Fruit fly (Drosophila melanogaster) whole organism, prepupa: ENCODE measurements around the gene CG13625.

Source experiments
- Blimp-1 ChIP-seq: fragments of 200-800 bp; sonication (Bioruptor generic); optimal IDR thresholded peaks from 3 replicates; lab custom pipeline; 2017; ENCODE audit warnings: missing biosample characterization, missing genetic modification characterization, mild to moderate bottlenecking, moderate library complexity, missing genetic modification reagents
- CG10631 ChIP-seq: fragments of 200-800 bp; sonication (Bioruptor generic); optimal IDR thresholded peaks from 2 replicates; lab custom pipeline; 2016; ENCODE audit warnings: missing biosample characterization, missing genetic modification characterization
- CG10669 ChIP-seq: fragments of 200-800 bp; sonication (Bioruptor generic); optimal IDR thresholded peaks from 3 replicates; lab custom pipeline; 2018; ENCODE audit warnings: missing biosample characterization, mild to moderate bottlenecking, missing genetic modification characterization, moderate library complexity
- CG11294 ChIP-seq: fragments of 200-800 bp; sonication (Bioruptor generic); IDR thresholded peaks from 2 replicates; pipeline ENCODE4 v1.3.6; 2022; ENCODE audit warnings: missing biosample characterization, missing genetic modification characterization
- CG11902 ChIP-seq: fragments of 200-800 bp; sonication (Bioruptor generic); optimal IDR thresholded peaks from 3 replicates; lab custom pipeline; 2016; ENCODE audit warnings: missing biosample characterization, missing genetic modification characterization
- CG15336 ChIP-seq: fragments of 200-800 bp; sonication (Bioruptor generic); IDR thresholded peaks from 2 replicates; pipeline ENCODE4 v1.3.6; 2022; ENCODE audit warnings: missing biosample characterization, missing genetic modification characterization
- CG16779 ChIP-seq: fragments of 200-800 bp; sonication (Bioruptor generic); optimal IDR thresholded peaks from 3 replicates; lab custom pipeline; 2017; ENCODE audit warnings: missing biosample characterization, mild to moderate bottlenecking, missing genetic modification characterization
- CG3032 ChIP-seq: fragments of 200-800 bp; optimal IDR thresholded peaks from 2 replicates; lab custom pipeline; 2019; ENCODE audit warnings: missing biosample characterization, mild to moderate bottlenecking, missing genetic modification characterization, moderate library complexity
- CG31627 ChIP-seq: fragments of 200-800 bp; sonication (Bioruptor generic); optimal IDR thresholded peaks from 3 replicates; lab custom pipeline; 2016; ENCODE audit warnings: missing biosample characterization, missing genetic modification characterization
- CG34406 ChIP-seq: fragments of 200-800 bp; sonication (Bioruptor generic); optimal IDR thresholded peaks from 3 replicates; lab custom pipeline; 2016; ENCODE audit warnings: missing biosample characterization, missing genetic modification characterization
- CG3919 ChIP-seq: fragments of 200-800 bp; sonication (Bioruptor generic); optimal IDR thresholded peaks from 3 replicates; lab custom pipeline; 2016; ENCODE audit warnings: missing biosample characterization, missing genetic modification characterization
- CG4318 ChIP-seq: fragments of 200-800 bp; sonication (Bioruptor generic); optimal IDR thresholded peaks from 3 replicates; lab custom pipeline; 2017; ENCODE audit warnings: missing biosample characterization, mild to moderate bottlenecking, missing genetic modification characterization
- CG6163 ChIP-seq: fragments of 200-800 bp; sonication (Bioruptor generic); IDR thresholded peaks from 3 replicates; pipeline ENCODE4 v1.3.6; 2022; ENCODE audit warnings: missing biosample characterization, missing genetic modification characterization
- CG6792 ChIP-seq: fragments of 200-800 bp; sonication (Bioruptor generic); optimal IDR thresholded peaks from 3 replicates; lab custom pipeline; 2016; ENCODE audit warnings: missing biosample characterization, missing genetic modification characterization
- CG6808 ChIP-seq: fragments of 200-800 bp; sonication (Bioruptor generic); optimal IDR thresholded peaks from 3 replicates; lab custom pipeline; 2017; ENCODE audit warnings: missing biosample characterization, missing genetic modification characterization, mild to moderate bottlenecking, moderate library complexity, missing genetic modification reagents
- CG6854 ChIP-seq: fragments of 200-800 bp; sonication (Bioruptor generic); optimal IDR thresholded peaks from 2 replicates; lab custom pipeline; 2017; ENCODE audit warnings: missing biosample characterization, mild to moderate bottlenecking, missing genetic modification characterization
- CG7368 ChIP-seq: fragments of 200-800 bp; sonication (Bioruptor generic); optimal IDR thresholded peaks from 3 replicates; lab custom pipeline; 2016; ENCODE audit warnings: missing biosample characterization, missing genetic modification characterization
- CG8119 ChIP-seq: fragments of 200-800 bp; sonication (Bioruptor generic); IDR thresholded peaks from 3 replicates; pipeline ENCODE4 v1.3.6; 2022; ENCODE audit warnings: missing biosample characterization, missing genetic modification characterization
- CG8319 ChIP-seq: fragments of 200-800 bp; sonication (Bioruptor generic); optimal IDR thresholded peaks from 3 replicates; lab custom pipeline; 2016; ENCODE audit warnings: missing biosample characterization, missing genetic modification characterization
- CG8632 ChIP-seq: fragments of 200-800 bp; sonication (Bioruptor generic); optimal IDR thresholded peaks from 3 replicates; lab custom pipeline; 2016; ENCODE audit warnings: missing biosample characterization, missing genetic modification characterization
- CG9139 ChIP-seq: fragments of 200-800 bp; sonication (Bioruptor generic); optimal IDR thresholded peaks from 3 replicates; lab custom pipeline; 2017; ENCODE audit warnings: missing biosample characterization, mild to moderate bottlenecking, missing genetic modification characterization
- Ets21C ChIP-seq: fragments of 200-800 bp; sonication (Bioruptor generic); optimal IDR thresholded peaks from 3 replicates; lab custom pipeline; 2016; ENCODE audit warnings: missing biosample characterization, missing genetic modification characterization
- Ets96B ChIP-seq: fragments of 200-800 bp; optimal IDR thresholded peaks from 2 replicates; lab custom pipeline; 2019; ENCODE audit warnings: missing biosample characterization, mild to moderate bottlenecking, missing genetic modification characterization, moderate library complexity
- Gug ChIP-seq: fragments of 200-800 bp; sonication (Bioruptor generic); IDR thresholded peaks from 2 replicates; pipeline ENCODE4 v1.3.6; 2022; ENCODE audit warnings: missing biosample characterization, missing genetic modification characterization
- Hr38 ChIP-seq: sonication (Bioruptor generic); optimal IDR thresholded peaks from 2 replicates; lab custom pipeline; 2016; ENCODE audit warnings: missing biosample characterization, missing genetic modification characterization
- Hr39 ChIP-seq: fragments of 200-800 bp; sonication (Bioruptor generic); optimal IDR thresholded peaks from 2 replicates; lab custom pipeline; 2016; ENCODE audit warnings: missing biosample characterization, missing genetic modification characterization
- Hr4 ChIP-seq: fragments of 200-800 bp; sonication (Bioruptor generic); optimal IDR thresholded peaks from 3 replicates; lab custom pipeline; 2016; ENCODE audit warnings: missing biosample characterization, missing genetic modification characterization
- Lpt ChIP-seq: fragments of 200-800 bp; sonication (Bioruptor generic); optimal IDR thresholded peaks from 3 replicates; lab custom pipeline; 2016; ENCODE audit warnings: missing biosample characterization, missing genetic modification characterization
- Met ChIP-seq: fragments of 200-800 bp; sonication (Bioruptor generic); optimal IDR thresholded peaks from 3 replicates; lab custom pipeline; 2016; ENCODE audit warnings: missing biosample characterization, missing genetic modification characterization
- OdsH ChIP-seq: fragments of 200-800 bp; sonication (Bioruptor generic); optimal IDR thresholded peaks from 3 replicates; lab custom pipeline; 2016; ENCODE audit warnings: missing biosample characterization, missing genetic modification characterization
- Sox102F ChIP-seq: fragments of 200-800 bp; sonication (Bioruptor generic); optimal IDR thresholded peaks from 2 replicates; lab custom pipeline; 2016; ENCODE audit warnings: missing biosample characterization, mild to moderate bottlenecking, missing genetic modification characterization
- Sox14 ChIP-seq: fragments of 200-800 bp; sonication (Bioruptor generic); optimal IDR thresholded peaks from 3 replicates; lab custom pipeline; 2016; ENCODE audit warnings: missing biosample characterization, missing genetic modification characterization
- Sox15 ChIP-seq: fragments of 200-800 bp; sonication (Bioruptor generic); optimal IDR thresholded peaks from 3 replicates; lab custom pipeline; 2016; ENCODE audit warnings: missing biosample characterization, missing genetic modification characterization
- achi ChIP-seq: fragments of 200-800 bp; sonication (Bioruptor generic); optimal IDR thresholded peaks from 3 replicates; lab custom pipeline; 2016; ENCODE audit warnings: missing biosample characterization, missing genetic modification characterization
- acj6 ChIP-seq: fragments of 200-800 bp; sonication (Bioruptor generic); optimal IDR thresholded peaks from 3 replicates; lab custom pipeline; 2016; ENCODE audit warnings: missing biosample characterization, missing genetic modification characterization
- cyc ChIP-seq: fragments of 200-800 bp; sonication (Bioruptor generic); optimal IDR thresholded peaks from 3 replicates; lab custom pipeline; 2016; ENCODE audit warnings: missing biosample characterization, missing genetic modification characterization
- dac ChIP-seq: fragments of 200-800 bp; sonication (Bioruptor generic); optimal IDR thresholded peaks from 2 replicates; lab custom pipeline; 2017; ENCODE audit warnings: missing biosample characterization, mild to moderate bottlenecking, missing genetic modification characterization
- dsx ChIP-seq: fragments of 200-800 bp; optimal IDR thresholded peaks from 3 replicates; lab custom pipeline; 2019; ENCODE audit warnings: missing biosample characterization, mild to moderate bottlenecking, missing genetic modification characterization, moderate library complexity; ENCODE audit not compliant: poor library complexity, severe bottlenecking
- eg ChIP-seq: fragments of 200-800 bp; sonication (Bioruptor generic); IDR thresholded peaks from 3 replicates; pipeline ENCODE4 v1.3.6; 2022; ENCODE audit warnings: missing biosample characterization, missing genetic modification characterization
- esn ChIP-seq: fragments of 200-800 bp; sonication (Bioruptor generic); optimal IDR thresholded peaks from 2 replicates; lab custom pipeline; 2016; ENCODE audit warnings: missing biosample characterization, mild to moderate bottlenecking, missing genetic modification characterization, moderate library complexity
- fd59A ChIP-seq: fragments of 200-800 bp; sonication (Bioruptor generic); optimal IDR thresholded peaks from 2 replicates; lab custom pipeline; 2017; ENCODE audit warnings: missing biosample characterization, mild to moderate bottlenecking, missing genetic modification characterization, missing genetic modification reagents
- fd85E ChIP-seq: fragments of 200-800 bp; sonication (Bioruptor generic); optimal IDR thresholded peaks from 3 replicates; lab custom pipeline; 2016; ENCODE audit warnings: missing biosample characterization, missing genetic modification characterization
- lz ChIP-seq: fragments of 200-800 bp; sonication (Bioruptor generic); optimal IDR thresholded peaks from 3 replicates; lab custom pipeline; 2016; ENCODE audit warnings: missing biosample characterization, missing genetic modification characterization
- net ChIP-seq: fragments of 200-800 bp; sonication (Bioruptor generic); optimal IDR thresholded peaks from 3 replicates; lab custom pipeline; 2016; ENCODE audit warnings: missing biosample characterization, missing genetic modification characterization
- pdm3 ChIP-seq: fragments of 200-800 bp; sonication (Bioruptor generic); optimal IDR thresholded peaks from 3 replicates; lab custom pipeline; 2016; ENCODE audit warnings: missing biosample characterization, missing genetic modification characterization
- salr ChIP-seq, 2 experiments: fragments of 200-800 bp; sonication (Bioruptor generic); optimal IDR thresholded peaks; 3 replicates each; lab custom pipeline; 2016 to 2018; ENCODE audit warnings: missing biosample characterization in 2 of 2, missing genetic modification characterization in 2 of 2, mild to moderate bottlenecking in 1 of 2
- spab ChIP-seq: fragments of 200-800 bp; sonication (Bioruptor generic); optimal IDR thresholded peaks from 2 replicates; lab custom pipeline; 2017; ENCODE audit warnings: missing biosample characterization, mild to moderate bottlenecking, missing genetic modification characterization, missing genetic modification reagents
- ss ChIP-seq, 2 experiments: fragments of 200-800 bp; sonication (Bioruptor generic); optimal IDR thresholded peaks; 2 replicates in 1 of 2; 3 replicates in 1 of 2; lab custom pipeline; 2017 to 2018; ENCODE audit warnings: mild to moderate bottlenecking in 2 of 2, missing biosample characterization in 2 of 2, missing genetic modification characterization in 2 of 2, moderate library complexity in 1 of 2
- svp ChIP-seq: fragments of 200-800 bp; sonication (Bioruptor generic); peaks from one replicate; lab custom pipeline; 2016; ENCODE audit warnings: missing biosample characterization, missing genetic modification characterization
- topi ChIP-seq: fragments of 200-800 bp; sonication (Bioruptor generic); optimal IDR thresholded peaks from 3 replicates; lab custom pipeline; 2016; ENCODE audit warnings: missing biosample characterization, missing genetic modification characterization
- vri ChIP-seq: fragments of 200-800 bp; sonication (Bioruptor generic); optimal IDR thresholded peaks from 3 replicates; lab custom pipeline; 2016; ENCODE audit warnings: missing biosample characterization, mild to moderate bottlenecking, missing genetic modification characterization

Gene CG13625

dm6 chr3R:24598549-24599204 is 13.7 kb upstream of the CG13625 start:
- TF ChIP-seq dsx (peak; percentile 31), lz (no peak), CG15336 (GFP tag; lab: Robert Waterston, UW) (peak; percentile 50), CG4318 (GFP tag; lab: Kevin White, UChicago) (peak; percentile 73), CG6163 (GFP tag; lab: Robert Waterston, UW) (0 out of 3 replicates have a peak, but pooled peaks have one; percentile 21), Blimp-1 (GFP tag; lab: Kevin White, UChicago) (no peak), Sox15 (GFP tag; lab: Kevin White, UChicago) (no peak), CG8119 (GFP tag; lab: Robert Waterston, UW) (peak; percentile 61), CG10669 (GFP tag; lab: Kevin White, UChicago) (peak; percentile 4), CG10631 (GFP tag; lab: Kevin White, UChicago) (peak; percentile 49), Lpt (GFP tag; lab: Kevin White, UChicago) (peak; percentile 30), CG11294 (GFP tag; lab: Robert Waterston, UW) (peak; percentile 23; the same call in 1 of the 2 replicates), CG9139 (no peak), Hr38 (no peak), CG8632 (GFP tag; lab: Kevin White, UChicago) (no peak), CG6808 (GFP tag; lab: Kevin White, UChicago) (no peak), Ets96B (tag; lab: Kevin White, UChicago) (peak; percentile 11), Hr39 (GFP tag; lab: Kevin White, UChicago) (no peak), fd85E (GFP tag; lab: Kevin White, UChicago) (no peak), salr (GFP tag; optimal IDR thresholded peaks at IDR 0.05; lab: Kevin White, UChicago) (no peak), Hr4 (peak; percentile 82), CG6854 (GFP tag; lab: Kevin White, UChicago) (peak; percentile 3), Gug (GFP tag; lab: Robert Waterston, UW) (peak; percentile 37; the same call in 1 of the 2 replicates), Ets21C (GFP tag; lab: Kevin White, UChicago) (no peak), CG16779 (tag; lab: Kevin White, UChicago) (no peak), CG7368 (GFP tag; lab: Kevin White, UChicago) (peak; percentile 19), topi (GFP tag; lab: Kevin White, UChicago) (peak; percentile 30), CG34406 (GFP tag; lab: Kevin White, UChicago) (peak; percentile 24), net (peak; percentile 49), spab (peak; percentile 21), CG6792 (peak; percentile 6), Met (GFP tag; lab: Kevin White, UChicago) (no peak), CG8319 (GFP tag; lab: Kevin White, UChicago) (no peak), dac (GFP tag; lab: Kevin White, UChicago) (peak; percentile 63), Sox102F (GFP tag; lab: Kevin White, UChicago) (no peak), achi (GFP tag; lab: Kevin White, UChicago) (peak; percentile 47), svp (GFP tag; lab: Kevin White, UChicago) (no peak), eg (peak; percentile 57; the same call in 2 of the 3 replicates), CG3032 (tag; lab: Kevin White, UChicago) (no peak), CG11902 (GFP tag; lab: Kevin White, UChicago) (no peak), pdm3 (GFP tag; lab: Kevin White, UChicago) (peak; percentile 53), acj6 (GFP tag; lab: Kevin White, UChicago) (peak; percentile 28), esn (GFP tag; lab: Kevin White, UChicago) (peak; percentile 3), ss (GFP tag; optimal IDR thresholded peaks at IDR 0.05; lab: Kevin White, UChicago) (peak in 1 of 2 experiments; percentile 7), fd59A (GFP tag; lab: Kevin White, UChicago) (no peak), Sox14 (GFP tag; lab: Kevin White, UChicago) (peak; percentile 30), cyc (GFP tag; lab: Kevin White, UChicago) (no peak), OdsH (peak; percentile 39), CG3919 (GFP tag; lab: Kevin White, UChicago) (peak; percentile 44), vri (GFP tag; lab: Kevin White, UChicago) (no peak), CG31627 (GFP tag; lab: Kevin White, UChicago) (peak; percentile 14)
